Fruit fly (Drosophila melanogaster) whole organism, pupa: ENCODE results near the gene RpL26.

Experiments used
- CG10348 ChIP-seq: fragments of 200-800 bp; sonication (Bioruptor generic); IDR thresholded peaks from 2 replicates; pipeline ENCODE4 v1.3.6; 2022; ENCODE audit warnings: missing biosample characterization, missing genetic modification characterization
- CG9948 ChIP-seq: fragments of 200-800 bp; sonication (Bioruptor generic); optimal IDR thresholded peaks from 2 replicates; lab custom pipeline; 2018; ENCODE audit warnings: missing biosample characterization, mild to moderate bottlenecking, missing genetic modification characterization, moderate library complexity

- no peak for TF ChIP-seq CG10348 (GFP tag; lab: Robert Waterston, UW)
- no peak for TF ChIP-seq CG9948 (tag; lab: Kevin White, UChicago)
Observed at dm6 chr3L:18922086-18922485, 23.4 kb downstream of the RpL26 start, which contains the start of gene CG3819.
